Fruit fly (Drosophila melanogaster) whole organism, embryonic: Measurements from ENCODE around the gene Scamp.

Experiments used
- Aef1 ChIP-seq: fragments of 200-800 bp; sonication (Bioruptor generic); IDR thresholded peaks from 3 replicates; pipeline ENCODE4 v1.3.6; 2022; ENCODE audit warnings: missing biosample characterization, missing genetic modification characterization
- Bdp1 ChIP-seq: fragments of 200-800 bp; sonication (Bioruptor generic); optimal IDR thresholded peaks from 3 replicates; lab custom pipeline; 2016; ENCODE audit warnings: missing biosample characterization, missing genetic modification characterization
- BtbVII ChIP-seq: fragments of 200-800 bp; sonication (Bioruptor generic); optimal IDR thresholded peaks from 3 replicates; lab custom pipeline; 2017; ENCODE audit warnings: missing biosample characterization, mild to moderate bottlenecking, missing genetic modification characterization
- CG10543 ChIP-seq: fragments of 200-800 bp; sonication (Bioruptor generic); optimal IDR thresholded peaks from 3 replicates; lab custom pipeline; 2017; ENCODE audit warnings: missing biosample characterization, mild to moderate bottlenecking, missing genetic modification characterization, moderate library complexity
- CG11093 ChIP-seq: fragments of 200-800 bp; sonication (Bioruptor generic); IDR thresholded peaks from 3 replicates; pipeline ENCODE4 v1.3.6; 2022; ENCODE audit warnings: missing biosample characterization, missing genetic modification characterization
- CG1233 ChIP-seq: fragments of 200-800 bp; sonication (Bioruptor generic); optimal IDR thresholded peaks from 4 replicates; lab custom pipeline; 2018; ENCODE audit warnings: missing biosample characterization, mild to moderate bottlenecking, missing genetic modification characterization
- CG13624 ChIP-seq: fragments of 200-800 bp; sonication (Bioruptor generic); optimal IDR thresholded peaks from 2 replicates; lab custom pipeline; 2016; ENCODE audit warnings: missing biosample characterization, missing genetic modification characterization
- CG14667 ChIP-seq: fragments of 200-800 bp; sonication (Bioruptor generic); IDR thresholded peaks from 2 replicates; pipeline ENCODE4 v1.3.6; 2022; ENCODE audit warnings: missing biosample characterization, missing genetic modification characterization
- CG17328 ChIP-seq: fragments of 200-800 bp; sonication (Bioruptor generic); IDR thresholded peaks from 2 replicates; pipeline ENCODE4 v1.3.6; 2022; ENCODE audit warnings: missing biosample characterization, missing genetic modification characterization
- CG17359 ChIP-seq: fragments of 200-800 bp; sonication (Bioruptor generic); optimal IDR thresholded peaks from 3 replicates; lab custom pipeline; 2018; ENCODE audit warnings: missing biosample characterization, mild to moderate bottlenecking, missing genetic modification characterization, moderate library complexity
- CG17385 ChIP-seq: fragments of 200-800 bp; sonication (Bioruptor generic); optimal IDR thresholded peaks from 3 replicates; lab custom pipeline; 2018; ENCODE audit warnings: missing biosample characterization, mild to moderate bottlenecking, missing genetic modification characterization
- CG18619 ChIP-seq: fragments of 200-800 bp; sonication (Bioruptor generic); optimal IDR thresholded peaks from 3 replicates; lab custom pipeline; 2017; ENCODE audit warnings: missing biosample characterization, mild to moderate bottlenecking, missing genetic modification characterization
- CG6175 ChIP-seq: fragments of 200-800 bp; sonication (Bioruptor generic); IDR thresholded peaks from 3 replicates; pipeline ENCODE4 v1.3.6; 2022; ENCODE audit warnings: missing biosample characterization, missing genetic modification characterization
- CG6689 ChIP-seq: fragments of 200-800 bp; sonication (Bioruptor generic); IDR thresholded peaks from 2 replicates; pipeline ENCODE4 v1.3.6; 2022; ENCODE audit warnings: missing biosample characterization, missing genetic modification characterization
- CG6791 ChIP-seq: fragments of 200-800 bp; sonication (Bioruptor generic); IDR thresholded peaks from 3 replicates; pipeline ENCODE4 v1.3.6; 2022; ENCODE audit warnings: missing biosample characterization, missing genetic modification characterization; ENCODE audit not compliant: partially characterized antibody
- CG8290 ChIP-seq, 3 experiments: fragments of 200-800 bp; sonication (Bioruptor generic); optimal IDR thresholded peaks; 2 replicates each; lab custom pipeline; 2016 to 2019; ENCODE audit warnings: missing biosample characterization in 3 of 3, missing genetic modification characterization in 3 of 3, mild to moderate bottlenecking in 2 of 3, moderate library complexity in 1 of 3
- CG8924 ChIP-seq: fragments of 200-800 bp; optimal IDR thresholded peaks from 3 replicates; lab custom pipeline; 2019; ENCODE audit warnings: missing biosample characterization, mild to moderate bottlenecking, missing genetic modification characterization, moderate library complexity
- CG9437 ChIP-seq: fragments of 200-800 bp; sonication (Bioruptor generic); optimal IDR thresholded peaks from 2 replicates; lab custom pipeline; 2018; ENCODE audit warnings: missing biosample characterization, mild to moderate bottlenecking, missing genetic modification characterization
- CG9932 ChIP-seq: fragments of 200-800 bp; sonication (Bioruptor generic); IDR thresholded peaks from 2 replicates; pipeline ENCODE4 v1.3.6; 2022; ENCODE audit warnings: missing biosample characterization, missing genetic modification characterization
- CkIIα-i1 ChIP-seq: fragments of 200-800 bp; sonication (Bioruptor generic); IDR thresholded peaks from 2 replicates; pipeline ENCODE4 v1.3.6; 2022; ENCODE audit warnings: missing biosample characterization, missing genetic modification characterization
- CoRest ChIP-seq: fragments of 200-800 bp; sonication (Bioruptor generic); optimal IDR thresholded peaks from 3 replicates; lab custom pipeline; 2018; ENCODE audit warnings: missing biosample characterization, mild to moderate bottlenecking, missing genetic modification characterization, moderate library complexity
- Deaf1 ChIP-seq: fragments of 200-800 bp; optimal IDR thresholded peaks from 3 replicates; lab custom pipeline; 2019; ENCODE audit warnings: missing biosample characterization, mild to moderate bottlenecking, missing genetic modification characterization, moderate library complexity
- Ets65A ChIP-seq: fragments of 200-800 bp; sonication (Bioruptor generic); peaks from one replicate; lab custom pipeline; 2016; ENCODE audit warnings: missing biosample characterization, missing genetic modification characterization
- MTF-1 ChIP-seq: fragments of 200-800 bp; sonication (Bioruptor generic); optimal IDR thresholded peaks from 2 replicates; lab custom pipeline; 2018; ENCODE audit warnings: missing biosample characterization, mild to moderate bottlenecking, missing genetic modification characterization, borderline replicate concordance
- Mad ChIP-seq: fragments of 200-800 bp; sonication (Bioruptor generic); optimal IDR thresholded peaks from 2 replicates; lab custom pipeline; 2016; ENCODE audit warnings: missing biosample characterization, missing genetic modification characterization
- Mrtf ChIP-seq: fragments of 200-800 bp; sonication (Bioruptor generic); IDR thresholded peaks from 3 replicates; pipeline ENCODE4 v1.3.6; 2022; ENCODE audit warnings: missing biosample characterization, missing genetic modification characterization
- NC2α ChIP-seq: fragments of 200-800 bp; sonication (Bioruptor generic); optimal IDR thresholded peaks from 2 replicates; lab custom pipeline; 2016; ENCODE audit warnings: missing biosample characterization, missing genetic modification characterization
- Nf-YB ChIP-seq: fragments of 200-800 bp; sonication (Bioruptor generic); optimal IDR thresholded peaks from 3 replicates; lab custom pipeline; 2019; ENCODE audit warnings: missing biosample characterization, mild to moderate bottlenecking, missing genetic modification characterization, moderate library complexity
- Rx ChIP-seq: fragments of 200-800 bp; sonication (Bioruptor generic); IDR thresholded peaks from 2 replicates; pipeline ENCODE4 v1.3.6; 2022; ENCODE audit warnings: missing biosample characterization, missing genetic modification characterization
- Sox102F ChIP-seq: fragments of 200-800 bp; sonication (Bioruptor generic); optimal IDR thresholded peaks from 2 replicates; lab custom pipeline; 2018; ENCODE audit warnings: missing biosample characterization, mild to moderate bottlenecking, missing genetic modification characterization, moderate library complexity
- TFAM ChIP-seq: fragments of 200-800 bp; sonication (Bioruptor generic); optimal IDR thresholded peaks from 2 replicates; lab custom pipeline; 2017; ENCODE audit warnings: missing biosample characterization, missing genetic modification characterization, inconsistent platforms
- Usf ChIP-seq: fragments of 200-800 bp; sonication (Bioruptor generic); optimal IDR thresholded peaks from 2 replicates; lab custom pipeline; 2017; ENCODE audit warnings: missing genotype, missing biosample characterization, missing genetic modification characterization
- bsh ChIP-seq, 2 experiments: fragments of 200-800 bp; sonication (Bioruptor generic); optimal IDR thresholded peaks; 2 replicates each; lab custom pipeline; 2017 to 2018; ENCODE audit warnings: mild to moderate bottlenecking in 2 of 2, missing biosample characterization in 2 of 2, missing genetic modification characterization in 2 of 2, moderate library complexity in 1 of 2
- cwo ChIP-seq: fragments of 200-800 bp; sonication (Bioruptor generic); optimal IDR thresholded peaks from 3 replicates; lab custom pipeline; 2017; ENCODE audit warnings: missing biosample characterization, missing genetic modification characterization, mild to moderate bottlenecking, moderate library complexity, missing genetic modification reagents
- dan ChIP-seq: fragments of 200-800 bp; sonication (Bioruptor generic); IDR thresholded peaks from 2 replicates; pipeline ENCODE4 v1.3.6; 2022; ENCODE audit warnings: missing biosample characterization, missing genetic modification characterization
- dati ChIP-seq: fragments of 200-800 bp; sonication (Bioruptor generic); IDR thresholded peaks from 2 replicates; pipeline ENCODE4 v1.3.6; 2022; ENCODE audit warnings: missing biosample characterization, missing genetic modification characterization
- dpn ChIP-seq, 2 experiments: fragments of 200-800 bp; sonication (Bioruptor generic); optimal IDR thresholded peaks; 3 replicates each; lab custom pipeline; 2016; ENCODE audit warnings: missing biosample characterization in 2 of 2, missing genetic modification characterization in 2 of 2
- kay ChIP-seq: fragments of 200-800 bp; sonication (Bioruptor generic); optimal IDR thresholded peaks from 2 replicates; lab custom pipeline; 2016; ENCODE audit warnings: missing biosample characterization, missing genetic modification characterization
- lmd ChIP-seq: fragments of 200-800 bp; sonication (Bioruptor generic); IDR thresholded peaks from 2 replicates; pipeline ENCODE4 v1.3.6; 2022; ENCODE audit warnings: missing biosample characterization, missing genetic modification characterization
- lola ChIP-seq, 3 experiments: fragments of >200 bp in 2 of 3; fragments of 200-800 bp in 1 of 3; sonication (Bioruptor generic) in 1 of 3; optimal IDR thresholded peaks; 2 replicates each; lab custom pipeline; 2017 to 2019; ENCODE audit warnings: missing biosample characterization in 3 of 3, missing genetic modification characterization in 3 of 3, mild to moderate bottlenecking in 1 of 3, moderate library complexity in 1 of 3
- nerfin-2 ChIP-seq: fragments of 200-800 bp; sonication (Bioruptor generic); IDR thresholded peaks from 2 replicates; pipeline ENCODE4 v1.3.6; 2022; ENCODE audit warnings: missing biosample characterization, missing genetic modification characterization; ENCODE audit not compliant: partially characterized antibody
- p53 ChIP-seq: fragments of 200-800 bp; sonication (Bioruptor generic); optimal IDR thresholded peaks from 2 replicates; lab custom pipeline; 2016; ENCODE audit warnings: missing biosample characterization, missing genetic modification characterization
- pan ChIP-seq, 4 experiments: fragments of >200 bp in 3 of 4; fragments of 200-800 bp in 1 of 4; sonication (Bioruptor generic) in 1 of 4; optimal IDR thresholded peaks in 3 of 4; IDR thresholded peaks in 1 of 4; 2 replicates each; pipeline versions ENCODE4 v1.3.6 to Lab custom; 2017 to 2022; ENCODE audit warnings: missing biosample characterization in 2 of 4, missing genetic modification characterization in 2 of 4, mixed read lengths in 1 of 4
- pfk ChIP-seq: fragments of 200-800 bp; sonication (Bioruptor generic); optimal IDR thresholded peaks from 2 replicates; lab custom pipeline; 2018; ENCODE audit warnings: missing biosample characterization, mild to moderate bottlenecking, missing genetic modification characterization, moderate library complexity
- pnt ChIP-seq: fragments of 200-800 bp; sonication (Bioruptor generic); optimal IDR thresholded peaks from 3 replicates; lab custom pipeline; 2016; ENCODE audit warnings: missing biosample characterization, missing genetic modification characterization
- repo ChIP-seq: fragments of 200-800 bp; sonication (Bioruptor generic); optimal IDR thresholded peaks from 2 replicates; lab custom pipeline; 2016; ENCODE audit warnings: missing biosample characterization, missing genetic modification characterization
- run ChIP-seq: fragments of 200-800 bp; sonication (Bioruptor generic); optimal IDR thresholded peaks from 3 replicates; lab custom pipeline; 2018; ENCODE audit warnings: missing biosample characterization, mild to moderate bottlenecking, missing genetic modification characterization
- sisA ChIP-seq: fragments of 200-800 bp; sonication (Bioruptor generic); IDR thresholded peaks from 2 replicates; pipeline ENCODE4 v1.3.6; 2022; ENCODE audit warnings: missing biosample characterization, missing genetic modification characterization
- usp ChIP-seq: fragments of >200 bp; optimal IDR thresholded peaks from 2 replicates; lab custom pipeline; 2017; ENCODE audit warnings: missing biosample characterization, missing genetic modification characterization
- vvl ChIP-seq: fragments of 200-800 bp; sonication (Bioruptor generic); IDR thresholded peaks from 2 replicates; pipeline ENCODE4 v1.3.6; 2022; ENCODE audit warnings: missing biosample characterization, missing genetic modification characterization

The Scamp gene

dm6 chrX:15453121-15453520 lies 3.4 kb upstream of the Scamp start, which contains the start of gene CG11655 (continued):
- TF ChIP-seq CG6689 (GFP tag; lab: Robert Waterston, UW) (0 out of 2 replicates have a peak, but pooled peaks have one; percentile 30), CG1233 (peak; percentile 38), CG18619 (no peak), lmd (GFP tag; lab: Robert Waterston, UW) (no peak; the same call in 1 of the 2 replicates), Rx (GFP tag; lab: Robert Waterston, UW) (0 out of 2 replicates have a peak, but pooled peaks have one; percentile 23), CG9437 (GFP tag; lab: Kevin White, UChicago) (no peak), BtbVII (GFP tag; lab: Kevin White, UChicago) (no peak), CG14667 (GFP tag; lab: Robert Waterston, UW) (no peak), Sox102F (GFP tag; lab: Kevin White, UChicago) (peak; percentile 17), CG17328 (GFP tag; lab: Robert Waterston, UW) (0 out of 2 replicates have a peak, but pooled peaks have one; percentile 46), repo (GFP tag; lab: Kevin White, UChicago) (no peak), CG10543 (no peak), CkIIα-i1 (no peak), Usf (GFP tag; lab: Kevin White, UChicago) (peak; percentile 21), CG17385 (GFP tag; lab: Kevin White, UChicago) (no peak), pan (optimal IDR thresholded peaks at IDR 0.05; lab: Kevin White, UChicago) (no peak), pan (GFP tag; optimal IDR thresholded peaks at IDR 0.05 in 1 of 2, IDR thresholded peaks at IDR 0.05 in 1 of 2) (peak in 1 of 2 experiments; percentile 47), CG9932 (no peak), CG11093 (no peak), pfk (GFP tag; lab: Kevin White, UChicago) (no peak), MTF-1 (GFP tag; lab: Kevin White, UChicago) (no peak), lola (GFP tag; optimal IDR thresholded peaks at IDR 0.05; lab: Kevin White, UChicago) (peak in 1 of 3 experiments; percentile 31), CG6791 (peak; percentile 49; the same call in 1 of the 3 replicates), Mad (GFP tag; lab: Kevin White, UChicago) (no peak), CG8924 (tag; lab: Kevin White, UChicago) (peak; percentile 19), bsh (GFP tag; optimal IDR thresholded peaks at IDR 0.05; lab: Kevin White, UChicago) (peak in 1 of 2 experiments; percentile 44), sisA (peak; percentile 41; the same call in 1 of the 2 replicates), Bdp1 (GFP tag; lab: Kevin White, UChicago) (no peak), CoRest (tag; lab: Kevin White, UChicago) (peak; percentile 33), CG6175 (GFP tag; lab: Robert Waterston, UW) (no peak), vvl (peak; percentile 61), NC2α (GFP tag; lab: Kevin White, UChicago) (no peak), nerfin-2 (GFP tag; lab: Robert Waterston, UW) (no peak), dpn (GFP tag; optimal IDR thresholded peaks at IDR 0.05; lab: Kevin White, UChicago) (peak in 1 of 2 experiments; percentile 17), Mrtf (GFP tag; lab: Robert Waterston, UW) (no peak), usp (no peak), CG17359 (tag; lab: Kevin White, UChicago) (peak; percentile 4), Ets65A (GFP tag; lab: Kevin White, UChicago) (peak; percentile 45), dati (GFP tag; lab: Robert Waterston, UW) (no peak), CG13624 (no peak), Aef1 (0 out of 3 replicates have a peak, but pooled peaks have one; percentile 23), cwo (GFP tag; lab: Kevin White, UChicago) (peak; percentile 74), TFAM (GFP tag; lab: Kevin White, UChicago) (no peak), Nf-YB (GFP tag; lab: Kevin White, UChicago) (peak; percentile 26), Deaf1 (tag; lab: Kevin White, UChicago) (no peak), pnt (GFP tag; lab: Kevin White, UChicago) (no peak), run (tag; lab: Kevin White, UChicago) (no peak), kay (GFP tag; lab: Kevin White, UChicago) (no peak), dan (GFP tag; lab: Robert Waterston, UW) (no peak), CG8290 (GFP tag; optimal IDR thresholded peaks at IDR 0.05; lab: Kevin White, UChicago) (no peak), CG8290 (tag; optimal IDR thresholded peaks at IDR 0.05; lab: Kevin White, UChicago) (no peak), p53 (no peak)
